Fruit fly (Drosophila melanogaster): ENCODE data around the gene Ccp84Ae.

DNA sequence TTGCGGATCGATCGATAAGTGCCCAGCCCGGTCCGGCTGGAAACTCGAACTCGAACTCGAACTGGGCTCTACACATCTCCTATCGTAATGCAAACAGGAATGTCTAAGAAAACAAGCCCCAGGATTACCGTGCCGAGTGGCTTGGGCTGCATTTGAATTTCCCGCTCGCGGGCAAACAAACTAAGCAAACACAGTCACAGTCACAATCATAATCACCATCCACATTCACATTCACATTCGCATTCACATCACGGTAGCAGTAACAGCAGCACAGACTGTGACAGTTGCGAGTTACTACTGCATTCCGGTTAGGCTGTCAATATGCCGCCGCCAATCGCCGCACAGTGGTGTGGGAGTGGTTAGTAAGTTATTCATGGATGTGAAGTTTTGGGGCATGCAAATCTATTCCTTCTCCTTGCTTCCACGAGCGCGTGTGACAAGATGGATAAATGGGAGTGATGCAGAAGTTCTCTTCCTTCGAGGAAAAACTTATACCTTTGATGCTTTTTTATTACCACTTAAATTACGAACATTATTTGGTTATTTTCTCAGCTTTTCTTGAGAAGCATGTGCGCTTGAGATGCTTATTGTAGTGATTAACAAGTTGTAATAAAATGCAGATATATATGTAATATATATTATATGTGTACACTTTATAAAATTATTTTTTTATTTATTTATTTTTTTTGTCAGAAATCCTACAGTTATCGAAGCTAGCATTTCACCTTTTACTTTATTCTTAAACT is 27.0 kb downstream of the Ccp84Ae start:
- no peak for TF ChIP-seq usp (GFP tag; optimal IDR thresholded peaks at IDR 0.05)
- no peak for TF ChIP-seq jim (GFP tag; optimal IDR thresholded peaks at IDR 0.05)
- no peak for TF ChIP-seq pan (optimal IDR thresholded peaks at IDR 0.05)
- no peak for TF ChIP-seq Jra (GFP tag; optimal IDR thresholded peaks at IDR 0.05)
- no peak for TF ChIP-seq N (GFP tag; optimal IDR thresholded peaks at IDR 0.05)
- no peak for TF ChIP-seq Abd-B (GFP tag; optimal IDR thresholded peaks at IDR 0.05)
- TF ChIP-seq Myc (optimal IDR thresholded peaks at IDR 0.05), result no peak
- no peak for TF ChIP-seq ey (GFP tag; optimal IDR thresholded peaks at IDR 0.05)
- no peak for TF ChIP-seq rgr (GFP tag; optimal IDR thresholded peaks at IDR 0.05)
- no peak for TF ChIP-seq h (GFP tag; optimal IDR thresholded peaks at IDR 0.05)
- TF ChIP-seq Mio (GFP tag; optimal IDR thresholded peaks at IDR 0.05), result no peak
- TF ChIP-seq Dfd (GFP tag; optimal IDR thresholded peaks at IDR 0.05), result no peak
